Fruit fly (Drosophila melanogaster) whole organism, embryonic: ENCODE data around the gene CG7183.

ENCODE experiments used
- Bgb ChIP-seq: fragments of 200-800 bp; sonication (Bioruptor generic); IDR thresholded peaks from 2 replicates; pipeline ENCODE4 v1.3.6; 2022; ENCODE audit warnings: missing biosample characterization, missing genetic modification characterization; ENCODE audit not compliant: partially characterized antibody
- CG10267 ChIP-seq: fragments of 200-800 bp; sonication (Bioruptor generic); optimal IDR thresholded peaks from 2 replicates; lab custom pipeline; 2018; ENCODE audit warnings: missing biosample characterization, mild to moderate bottlenecking, missing genetic modification characterization, moderate library complexity
- CG10431 ChIP-seq: fragments of 200-800 bp; sonication (Bioruptor generic); optimal IDR thresholded peaks from 3 replicates; lab custom pipeline; 2018; ENCODE audit warnings: missing biosample characterization, mild to moderate bottlenecking, missing genetic modification characterization
- CG10543 ChIP-seq: fragments of 200-800 bp; sonication (Bioruptor generic); optimal IDR thresholded peaks from 3 replicates; lab custom pipeline; 2017; ENCODE audit warnings: missing biosample characterization, mild to moderate bottlenecking, missing genetic modification characterization, moderate library complexity
- CG10979 ChIP-seq: fragments of 200-800 bp; sonication (Bioruptor generic); optimal IDR thresholded peaks from 2 replicates; lab custom pipeline; 2018; ENCODE audit warnings: missing biosample characterization, mild to moderate bottlenecking, missing genetic modification characterization, moderate library complexity
- CG11695 ChIP-seq: fragments of 200-800 bp; sonication (Bioruptor generic); IDR thresholded peaks from 3 replicates; pipeline ENCODE4 v1.3.6; 2022; ENCODE audit warnings: missing biosample characterization, missing genetic modification characterization
- CG12744 ChIP-seq: fragments of 200-800 bp; sonication (Bioruptor generic); optimal IDR thresholded peaks from 2 replicates; lab custom pipeline; 2016; ENCODE audit warnings: missing biosample characterization, missing genetic modification characterization
- CG12942 ChIP-seq: fragments of 200-800 bp; sonication (Bioruptor generic); optimal IDR thresholded peaks from 3 replicates; lab custom pipeline; 2016; ENCODE audit warnings: missing biosample characterization, missing genetic modification characterization
- CG13296 ChIP-seq: fragments of 200-800 bp; sonication (Bioruptor generic); optimal IDR thresholded peaks from 3 replicates; lab custom pipeline; 2018; ENCODE audit warnings: missing biosample characterization, mild to moderate bottlenecking, missing genetic modification characterization
- CG15269 ChIP-seq: fragments of 200-800 bp; sonication (Bioruptor generic); optimal IDR thresholded peaks from 2 replicates; lab custom pipeline; 2018; ENCODE audit warnings: missing biosample characterization, mild to moderate bottlenecking, missing genetic modification characterization, moderate library complexity
- CG1603 ChIP-seq: fragments of 200-800 bp; sonication (Bioruptor generic); optimal IDR thresholded peaks from 2 replicates; lab custom pipeline; 2019; ENCODE audit warnings: missing biosample characterization, mild to moderate bottlenecking, missing genetic modification characterization, moderate library complexity
- CG16863 ChIP-seq: fragments of 200-800 bp; sonication (Bioruptor generic); optimal IDR thresholded peaks from 3 replicates; lab custom pipeline; 2016; ENCODE audit warnings: missing biosample characterization, missing genetic modification characterization
- CG17829 ChIP-seq: fragments of 200-800 bp; optimal IDR thresholded peaks from 2 replicates; lab custom pipeline; 2019; ENCODE audit warnings: missing biosample characterization, mild to moderate bottlenecking, missing genetic modification characterization, moderate library complexity
- CG18599 ChIP-seq: fragments of 200-800 bp; sonication (Bioruptor generic); optimal IDR thresholded peaks from 3 replicates; lab custom pipeline; 2017; ENCODE audit warnings: missing biosample characterization, missing genetic modification characterization, mild to moderate bottlenecking, moderate library complexity, missing genetic modification reagents
- CG2889 ChIP-seq: fragments of 200-800 bp; sonication (Bioruptor generic); IDR thresholded peaks from 3 replicates; pipeline ENCODE4 v1.3.6; 2022; ENCODE audit warnings: missing biosample characterization, missing genetic modification characterization
- CG3163 ChIP-seq: fragments of 200-800 bp; sonication (Bioruptor generic); optimal IDR thresholded peaks from 3 replicates; lab custom pipeline; 2016; ENCODE audit warnings: missing biosample characterization, missing genetic modification characterization
- CG3995 ChIP-seq: fragments of 200-800 bp; sonication (Bioruptor generic); optimal IDR thresholded peaks from 3 replicates; lab custom pipeline; 2016; ENCODE audit warnings: missing biosample characterization, missing genetic modification characterization
- CG4360 ChIP-seq: fragments of 200-800 bp; sonication (Bioruptor generic); IDR thresholded peaks from 2 replicates; pipeline ENCODE4 v1.3.6; 2022; ENCODE audit warnings: missing biosample characterization, missing genetic modification characterization
- CG4424 ChIP-seq: fragments of 200-800 bp; sonication (Bioruptor generic); optimal IDR thresholded peaks from 3 replicates; lab custom pipeline; 2016; ENCODE audit warnings: missing biosample characterization, missing genetic modification characterization
- CG7556 ChIP-seq: fragments of 200-800 bp; sonication (Bioruptor generic); optimal IDR thresholded peaks from 2 replicates; lab custom pipeline; 2017; ENCODE audit warnings: missing biosample characterization, mild to moderate bottlenecking, missing genetic modification characterization
- CG8290 ChIP-seq, 3 experiments: fragments of 200-800 bp; sonication (Bioruptor generic); optimal IDR thresholded peaks; 2 replicates each; lab custom pipeline; 2016 to 2019; ENCODE audit warnings: missing biosample characterization in 3 of 3, missing genetic modification characterization in 3 of 3, mild to moderate bottlenecking in 2 of 3, moderate library complexity in 1 of 3
- Elba2 ChIP-seq: fragments of 200-800 bp; sonication (Bioruptor generic); optimal IDR thresholded peaks from 3 replicates; lab custom pipeline; 2016; ENCODE audit warnings: missing biosample characterization, missing genetic modification characterization
- HLH3B ChIP-seq: fragments of 200-800 bp; sonication (Bioruptor generic); IDR thresholded peaks from 2 replicates; pipeline ENCODE4 v1.3.6; 2022; ENCODE audit warnings: missing biosample characterization, missing genetic modification characterization
- NFAT ChIP-seq: fragments of 200-800 bp; sonication (Bioruptor generic); IDR thresholded peaks from 2 replicates; pipeline ENCODE4 v1.3.6; 2022; ENCODE audit warnings: missing biosample characterization, missing genetic modification characterization
- Tbp ChIP-seq: fragments of >200 bp; optimal IDR thresholded peaks from 2 replicates; lab custom pipeline; 2018; ENCODE audit warnings: missing biosample characterization, missing genetic modification characterization
- aop ChIP-seq: fragments of 200-800 bp; sonication (Bioruptor generic); IDR thresholded peaks from 2 replicates; pipeline ENCODE4 v1.3.6; 2022; ENCODE audit warnings: missing biosample characterization, missing genetic modification characterization
- cas ChIP-seq: fragments of 200-800 bp; sonication (Bioruptor generic); IDR thresholded peaks from 2 replicates; pipeline ENCODE4 v1.3.6; 2022; ENCODE audit warnings: missing biosample characterization, missing genetic modification characterization
- dan ChIP-seq: fragments of 200-800 bp; sonication (Bioruptor generic); IDR thresholded peaks from 2 replicates; pipeline ENCODE4 v1.3.6; 2022; ENCODE audit warnings: missing biosample characterization, missing genetic modification characterization
- disco-r ChIP-seq: fragments of 200-800 bp; sonication (Bioruptor generic); optimal IDR thresholded peaks from 2 replicates; lab custom pipeline; 2016; ENCODE audit warnings: missing biosample characterization, missing genetic modification characterization
- dmrt11E ChIP-seq: fragments of 200-800 bp; sonication (Bioruptor generic); optimal IDR thresholded peaks from 3 replicates; lab custom pipeline; 2018; ENCODE audit warnings: missing biosample characterization, mild to moderate bottlenecking, missing genetic modification characterization, moderate library complexity
- fd3F ChIP-seq: fragments of 200-800 bp; sonication (Bioruptor generic); optimal IDR thresholded peaks from 2 replicates; lab custom pipeline; 2018; ENCODE audit warnings: missing biosample characterization, mild to moderate bottlenecking, missing genetic modification characterization, moderate library complexity
- fd96Cb ChIP-seq: fragments of 200-800 bp; sonication (Bioruptor generic); optimal IDR thresholded peaks from 2 replicates; lab custom pipeline; 2018; ENCODE audit warnings: missing biosample characterization, mild to moderate bottlenecking, missing genetic modification characterization, moderate library complexity
- ftz-f1 ChIP-seq: fragments of 200-800 bp; sonication (Bioruptor generic); optimal IDR thresholded peaks from 2 replicates; lab custom pipeline; 2016; ENCODE audit warnings: missing biosample characterization, missing genetic modification characterization
- h ChIP-seq: fragments of >200 bp; optimal IDR thresholded peaks from 2 replicates; lab custom pipeline; 2017
- hkb ChIP-seq, 2 experiments: fragments of 200-800 bp in 1 of 2; fragments of >200 bp in 1 of 2; sonication (Bioruptor generic) in 1 of 2; IDR thresholded peaks in 1 of 2; optimal IDR thresholded peaks in 1 of 2; 2 replicates each; pipeline versions ENCODE4 v1.3.6 to Lab custom; 2017 to 2022; ENCODE audit warnings: missing biosample characterization in 1 of 2, missing genetic modification characterization in 1 of 2
- inv ChIP-seq: fragments of 200-800 bp; sonication (Bioruptor generic); IDR thresholded peaks from 2 replicates; pipeline ENCODE4 v1.3.6; 2022; ENCODE audit warnings: missing biosample characterization, missing genetic modification characterization; ENCODE audit not compliant: partially characterized antibody
- jumu ChIP-seq: fragments of 200-800 bp; sonication (Bioruptor generic); optimal IDR thresholded peaks from 3 replicates; lab custom pipeline; 2016; ENCODE audit warnings: missing biosample characterization, missing genetic modification characterization
- kni ChIP-seq: fragments of 200-800 bp; sonication (Bioruptor generic); optimal IDR thresholded peaks from 3 replicates; lab custom pipeline; 2017; ENCODE audit warnings: mild to moderate bottlenecking, missing biosample characterization, missing genetic modification reagents, missing genetic modification characterization
- lov ChIP-seq, 2 experiments: fragments of 200-800 bp in 1 of 2; fragments of >200 bp in 1 of 2; sonication (Bioruptor generic) in 1 of 2; IDR thresholded peaks in 1 of 2; optimal IDR thresholded peaks in 1 of 2; 2 replicates in 1 of 2; 3 replicates in 1 of 2; pipeline versions ENCODE4 v1.3.6 to Lab custom; 2017 to 2022; ENCODE audit warnings: missing biosample characterization in 1 of 2, missing genetic modification characterization in 1 of 2
- pnt ChIP-seq: fragments of 200-800 bp; sonication (Bioruptor generic); optimal IDR thresholded peaks from 3 replicates; lab custom pipeline; 2016; ENCODE audit warnings: missing biosample characterization, missing genetic modification characterization
- prd ChIP-seq, 3 experiments: fragments of >200 bp in 2 of 3; fragments of 200-800 bp in 1 of 3; sonication (Bioruptor generic) in 1 of 3; optimal IDR thresholded peaks in 2 of 3; IDR thresholded peaks in 1 of 3; 2 replicates in 2 of 3; 3 replicates in 1 of 3; pipeline versions ENCODE4 v1.3.6 to Lab custom; 2017 to 2022; ENCODE audit warnings: missing biosample characterization in 1 of 3, missing genetic modification characterization in 1 of 3
- ro ChIP-seq: fragments of 200-800 bp; sonication (Bioruptor generic); IDR thresholded peaks from 2 replicates; pipeline ENCODE4 v1.3.6; 2022; ENCODE audit warnings: missing biosample characterization, missing genetic modification characterization
- sna ChIP-seq: fragments of 200-800 bp; sonication (Bioruptor generic); IDR thresholded peaks from 2 replicates; pipeline ENCODE4 v1.3.6; 2022; ENCODE audit warnings: missing biosample characterization, missing genetic modification characterization; ENCODE audit not compliant: partially characterized antibody
- tll ChIP-seq, 2 experiments: fragments of 200-800 bp in 1 of 2; fragments of >200 bp in 1 of 2; sonication (Bioruptor generic) in 1 of 2; optimal IDR thresholded peaks; 2 replicates each; lab custom pipeline; 2017 to 2019; ENCODE audit warnings: missing biosample characterization in 2 of 2, missing genetic modification characterization in 2 of 2, mild to moderate bottlenecking in 1 of 2, moderate library complexity in 1 of 2
- trem ChIP-seq: fragments of 200-800 bp; optimal IDR thresholded peaks from 3 replicates; lab custom pipeline; 2019; ENCODE audit warnings: missing biosample characterization, mild to moderate bottlenecking, missing genetic modification characterization, moderate library complexity
- ttk ChIP-seq: fragments of 200-800 bp; sonication (Bioruptor generic); IDR thresholded peaks from 2 replicates; pipeline ENCODE4 v2.1.2; 2022; ENCODE audit warnings: missing biosample characterization, missing genetic modification characterization

CG7183 gene

dm6 chr3R:18242089-18242955 is 21.8 kb upstream of the CG7183 start, which contains the start of the genes CG7156 and 14-3-3epsilon (continued):
- TF ChIP-seq CG13296 (GFP tag; lab: Kevin White, UChicago) = peak; percentile 39
- no peak for TF ChIP-seq CG3995 (GFP tag; lab: Kevin White, UChicago)
- no peak for TF ChIP-seq CG15269 (tag; lab: Kevin White, UChicago)
- TF ChIP-seq CG1603 = peak; percentile 18
- TF ChIP-seq ro = no peak
- no peak for TF ChIP-seq kni (GFP tag; lab: Kevin White, UChicago)
- peak; percentile 16 for TF ChIP-seq CG12942
- TF ChIP-seq tll (GFP tag; optimal IDR thresholded peaks at IDR 0.05; lab: Kevin White, UChicago) = peak; percentile 1 to 80
- peak; percentile 16 for TF ChIP-seq CG17829 (tag; lab: Kevin White, UChicago)
- TF ChIP-seq CG7556 (GFP tag; lab: Kevin White, UChicago) = peak; percentile 43
- TF ChIP-seq dmrt11E (tag; lab: Kevin White, UChicago) = peak; percentile 68
- no peak for TF ChIP-seq pnt (GFP tag; lab: Kevin White, UChicago)
- peak; percentile 4 for TF ChIP-seq CG16863
- peak; percentile 41 for TF ChIP-seq fd3F (GFP tag; lab: Kevin White, UChicago)
- no peak for TF ChIP-seq CG10979 (tag; lab: Kevin White, UChicago)
- TF ChIP-seq sna = no peak
- TF ChIP-seq inv (GFP tag; lab: Robert Waterston, UW) = peak; percentile 55
- TF ChIP-seq hkb (optimal IDR thresholded peaks at IDR 0.05; lab: Kevin White, UChicago) = peak; percentile 77
- TF ChIP-seq hkb (GFP tag; IDR thresholded peaks at IDR 0.05; lab: Robert Waterston, UW) = peak; percentile 61
- no peak for TF ChIP-seq CG11695
- no peak for TF ChIP-seq CG12744 (GFP tag; lab: Kevin White, UChicago)
- TF ChIP-seq CG10431 (GFP tag; lab: Kevin White, UChicago) = no peak
- TF ChIP-seq CG4424 (GFP tag; lab: Kevin White, UChicago) = peak; percentile 24
- no peak for TF ChIP-seq cas
- peak; percentile 42 for TF ChIP-seq CG18599 (GFP tag; lab: Kevin White, UChicago)
- 0 out of 2 replicates have a peak, but pooled peaks have one; percentile 24 for TF ChIP-seq CG4360
- TF ChIP-seq ftz-f1 (GFP tag; lab: Kevin White, UChicago) = no peak
- peak; percentile 75 for TF ChIP-seq CG10267
- TF ChIP-seq trem = peak; percentile 77
- TF ChIP-seq prd (optimal IDR thresholded peaks at IDR 0.05; lab: Kevin White, UChicago) = no peak
- peak; percentile 50; the same call in 1 of the 3 replicates for TF ChIP-seq prd (GFP tag; IDR thresholded peaks at IDR 0.05; lab: Robert Waterston, UW)
- no peak for TF ChIP-seq fd96Cb (tag; lab: Kevin White, UChicago)
- no peak for TF ChIP-seq lov (optimal IDR thresholded peaks at IDR 0.05; lab: Kevin White, UChicago)
- 0 out of 3 replicates have a peak, but pooled peaks have one; percentile 49 for TF ChIP-seq lov (GFP tag; IDR thresholded peaks at IDR 0.05; lab: Robert Waterston, UW)
- TF ChIP-seq Tbp (GFP tag; lab: Kevin White, UChicago) = no peak
- TF ChIP-seq dan (GFP tag; lab: Robert Waterston, UW) = no peak
- peak; percentile 2 for TF ChIP-seq jumu (GFP tag; lab: Kevin White, UChicago)
- peak; percentile 1 for TF ChIP-seq CG3163
- TF ChIP-seq Bgb (GFP tag; lab: Robert Waterston, UW) = 0 out of 2 replicates have a peak, but pooled peaks have one; percentile 51
- TF ChIP-seq disco-r (GFP tag; lab: Kevin White, UChicago) = no peak
- no peak for TF ChIP-seq CG2889 (GFP tag; lab: Robert Waterston, UW)
- no peak for TF ChIP-seq h (lab: Kevin White, UChicago)
- TF ChIP-seq NFAT (GFP tag; lab: Robert Waterston, UW) = 0 out of 2 replicates have a peak, but pooled peaks have one; percentile 3
- TF ChIP-seq CG10543 = no peak
- 0 out of 2 replicates have a peak, but pooled peaks have one; percentile 8 for TF ChIP-seq aop
- no peak for TF ChIP-seq ttk (GFP tag; lab: Robert Waterston, UW)
- no peak for TF ChIP-seq HLH3B (GFP tag; lab: Robert Waterston, UW)
- no peak for TF ChIP-seq Elba2 (GFP tag; lab: Kevin White, UChicago)
- peak; percentile 42 for TF ChIP-seq CG8290 (GFP tag; optimal IDR thresholded peaks at IDR 0.05; lab: Kevin White, UChicago)
- TF ChIP-seq CG8290 (tag; optimal IDR thresholded peaks at IDR 0.05; lab: Kevin White, UChicago) = no peak
